Fruit fly (Drosophila melanogaster) whole organism, larva: ENCODE measurements around the gene Act79B.
A peak's percentile ranks its signal among the peaks of the same experiment; 100 is the strongest.

Experiments used
- noc ChIP-seq: fragments of 200-800 bp; sonication (Bioruptor generic); optimal IDR thresholded peaks from 3 replicates; lab custom pipeline; 2019; ENCODE audit warnings: missing biosample characterization, mild to moderate bottlenecking, missing genetic modification characterization, moderate library complexity

Act79B gene

DNA sequence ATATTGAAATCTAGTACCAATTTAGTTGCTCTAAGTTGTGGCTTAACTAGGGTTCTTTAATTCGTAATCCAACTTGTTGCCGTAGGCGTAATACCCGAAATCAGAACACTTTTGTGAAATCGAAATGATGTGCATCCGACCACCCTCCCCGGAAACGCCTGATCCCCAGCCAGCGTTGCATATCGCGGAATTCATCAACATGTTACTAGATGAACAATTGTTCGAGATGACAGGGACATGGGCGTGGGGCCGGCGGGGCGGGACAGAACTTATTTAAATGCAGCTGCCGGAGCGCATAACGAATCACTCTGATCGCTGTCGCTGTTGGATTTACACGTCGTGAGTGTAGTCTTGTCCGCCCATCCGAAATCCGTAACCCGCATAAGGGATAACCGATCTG is at the start of gene Act79B:
Gene Act79B, plus strand, starts transcription at position 301 of the 400 bp plus-strand sequence.
- no peak for TF ChIP-seq noc

DNA sequence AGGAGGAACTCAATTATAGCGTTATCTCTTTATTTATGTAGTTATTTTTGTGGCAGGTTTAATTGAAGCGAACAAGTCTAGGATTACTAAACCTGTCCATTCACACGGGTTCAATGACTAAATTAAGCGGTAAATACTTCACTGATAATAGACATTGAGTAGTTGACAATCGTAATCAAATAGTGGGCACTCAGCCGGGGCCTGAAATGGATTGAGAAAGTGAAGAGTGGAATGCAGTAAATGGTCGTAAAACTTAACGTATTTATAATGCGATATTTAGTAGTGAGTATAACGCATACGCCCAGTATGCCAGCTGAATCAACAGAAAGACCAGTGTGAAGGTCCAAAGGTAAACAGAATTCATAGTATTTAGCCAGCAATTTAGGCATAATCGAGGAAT is 48.9 kb upstream of the Act79B start:
- TF ChIP-seq noc: peak; percentile 43

DNA sequence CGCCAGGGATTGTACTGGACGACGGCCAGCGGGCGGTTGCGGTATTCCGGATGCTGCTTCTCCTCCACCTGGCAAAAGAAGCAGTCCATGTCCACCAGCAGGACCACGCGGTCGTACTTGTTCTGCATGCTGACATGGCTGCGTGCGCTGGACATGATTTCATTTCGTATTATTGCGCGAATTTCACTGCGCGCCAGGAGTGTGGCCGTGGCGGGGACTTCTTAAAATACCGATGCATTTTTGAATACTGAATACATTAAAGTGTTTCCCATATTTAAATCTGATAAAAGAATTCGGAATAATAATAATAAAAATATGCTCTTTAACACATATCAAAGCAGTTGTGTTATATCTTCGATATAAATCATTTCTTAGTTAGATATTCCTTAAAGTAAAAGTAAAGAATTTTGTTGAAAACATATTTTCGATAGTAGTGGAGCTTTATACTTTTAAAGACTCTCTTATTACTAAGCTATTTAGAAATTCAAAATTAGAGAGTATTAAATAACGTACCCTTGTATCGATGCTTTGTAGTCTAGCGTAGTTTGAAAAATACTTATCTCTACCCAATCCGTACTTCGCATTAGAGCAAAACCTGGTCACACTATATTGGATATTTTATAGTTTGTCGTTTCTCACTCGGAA is 43.3 kb upstream of the Act79B start, which contains the start of the genes PolH and CG14562:
Gene PolH, minus strand, starts transcription at position 198 of the 645 bp plus-strand sequence.
Gene CG14562, plus strand, starts transcription at position 607 of the 645 bp plus-strand sequence.
- TF ChIP-seq noc: no peak

DNA sequence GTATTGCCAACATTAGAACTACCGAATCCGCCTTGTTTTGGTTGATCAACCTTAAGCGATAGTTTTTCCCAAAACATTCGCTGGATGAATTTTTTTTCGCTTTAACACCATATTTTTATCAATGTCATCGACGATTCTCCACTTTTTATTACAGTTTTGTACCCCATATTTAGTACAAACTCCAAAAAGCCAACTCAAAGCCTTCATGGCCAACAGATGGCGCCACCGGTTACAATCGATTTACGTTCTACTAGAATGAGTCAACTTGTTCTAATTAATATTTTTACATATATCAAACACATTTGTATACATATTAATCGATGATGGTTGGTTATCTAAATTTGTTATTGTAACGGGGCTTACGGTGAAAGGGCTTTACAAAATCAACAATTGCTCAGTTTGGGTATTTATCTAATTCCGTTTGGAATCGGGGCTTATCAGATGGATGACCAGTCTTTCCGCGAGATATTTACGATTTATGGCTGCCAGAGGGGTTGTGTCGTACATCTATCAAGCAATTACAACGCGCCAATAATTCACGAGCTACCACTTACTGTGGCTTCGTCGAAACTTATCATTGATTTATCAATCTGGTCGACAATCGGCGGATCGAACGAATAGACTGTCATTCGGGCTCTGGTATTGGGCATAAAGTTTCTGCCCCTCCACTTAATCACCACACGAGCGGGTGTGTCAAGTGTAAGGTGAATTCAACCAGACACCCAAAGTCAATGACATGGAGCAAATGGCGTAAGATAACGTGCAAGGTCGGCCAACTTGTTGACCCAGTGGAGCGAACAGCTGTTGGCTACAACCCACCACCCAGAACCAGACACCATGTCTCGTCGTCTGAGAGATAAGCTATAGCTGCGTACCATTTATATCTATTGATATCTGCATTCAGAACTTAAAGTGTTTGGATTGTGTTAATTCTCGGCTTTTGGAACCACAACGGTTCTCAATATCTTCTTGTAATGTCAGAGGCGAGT is 31.7 kb upstream of the Act79B start:
- TF ChIP-seq noc: peak; percentile 48

DNA sequence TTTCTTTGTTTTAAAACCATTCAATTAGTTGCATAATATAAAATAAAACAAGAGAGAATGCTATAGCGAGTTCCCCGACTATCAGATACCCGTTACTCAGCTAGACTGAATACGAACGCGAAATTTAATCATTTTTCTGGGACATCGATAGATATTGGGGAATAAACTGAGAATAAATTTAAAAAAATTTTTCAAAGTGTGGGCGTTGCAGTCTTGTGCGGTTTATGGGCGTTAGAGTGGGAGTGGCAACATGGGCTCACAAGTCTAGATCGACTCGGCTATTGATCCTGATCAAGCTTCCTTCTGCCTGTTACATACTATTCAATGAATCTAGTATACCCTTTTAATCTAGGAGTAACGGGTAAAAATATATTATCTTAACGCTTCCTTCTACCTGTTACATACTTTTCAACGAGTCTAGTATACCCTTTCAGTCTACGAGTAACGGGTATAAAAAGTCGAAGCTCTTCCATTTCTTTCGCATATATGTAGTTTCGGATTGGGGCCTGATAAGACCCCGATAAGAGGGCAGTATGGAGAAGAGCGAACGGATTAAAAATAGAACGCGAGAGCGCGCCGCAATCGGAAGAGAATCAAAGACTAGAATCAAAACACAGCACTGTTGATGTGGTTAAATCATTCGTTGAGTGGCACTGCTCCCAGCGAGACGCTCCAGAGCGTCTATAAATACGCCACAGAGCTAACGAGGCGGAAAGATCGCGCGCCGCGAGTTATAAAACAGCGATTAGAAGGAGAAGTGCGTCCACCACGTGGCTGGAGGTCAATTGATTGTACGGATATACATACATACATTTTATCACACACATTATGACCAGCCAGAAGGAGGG is 30.3 kb upstream of the Act79B start, which contains the start of gene CG7458:
Gene CG7458, plus strand, starts transcription at position 637 of the 848 bp plus-strand sequence.
- peak; percentile 81 for TF ChIP-seq noc

DNA sequence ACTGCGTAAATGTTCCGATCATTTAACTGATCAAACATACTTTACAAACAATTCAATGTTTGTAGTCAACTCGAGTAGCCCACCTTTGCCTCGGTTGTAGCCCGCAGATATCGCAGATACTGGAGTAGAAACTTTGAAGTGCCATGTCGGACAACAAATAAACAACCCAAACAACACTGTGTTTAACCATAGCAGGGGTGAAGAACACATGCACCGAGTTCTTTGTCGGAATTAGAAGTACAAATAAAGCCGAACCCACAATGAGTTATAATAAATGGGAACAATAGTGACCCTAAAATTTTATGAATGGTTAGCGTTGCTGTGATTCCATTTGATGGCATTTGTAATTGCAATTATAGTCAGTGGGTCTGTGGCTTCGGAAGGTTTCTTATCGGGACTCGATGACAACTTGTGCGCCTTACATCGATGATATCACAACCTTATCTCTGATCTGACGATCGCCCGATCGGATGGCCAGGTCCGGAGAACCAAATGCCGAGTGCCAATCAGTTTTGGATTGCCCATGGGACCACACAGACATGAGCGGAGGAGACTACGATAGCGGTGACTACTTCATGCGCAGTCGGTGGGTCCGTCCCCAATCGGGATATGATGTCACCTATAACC is 23.0 kb upstream of the Act79B start, which contains the start of gene Chs2:
Gene Chs2, plus strand, starts transcription at position 510 of the 627 bp plus-strand sequence.
- TF ChIP-seq noc: no peak

DNA sequence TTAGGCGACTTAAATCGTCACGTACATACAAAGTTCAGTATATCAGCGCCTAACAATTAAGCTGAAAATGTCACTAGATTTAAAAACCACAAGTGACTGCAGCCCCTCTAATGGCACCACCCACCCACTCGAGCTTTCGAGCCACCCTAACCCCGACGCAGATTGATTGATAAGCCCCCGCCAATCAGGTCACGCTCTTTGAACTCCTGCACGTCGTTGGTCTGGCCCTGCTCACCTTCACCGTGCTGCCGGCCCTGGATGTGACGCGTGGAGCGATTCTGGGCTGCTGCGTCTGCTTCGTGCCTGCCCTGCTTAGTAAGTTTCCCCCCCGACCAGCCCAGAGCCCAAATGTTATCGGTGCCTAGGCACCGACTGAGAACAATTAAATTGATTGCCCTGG is 21.7 kb upstream of the Act79B start:
- TF ChIP-seq noc: no peak

DNA sequence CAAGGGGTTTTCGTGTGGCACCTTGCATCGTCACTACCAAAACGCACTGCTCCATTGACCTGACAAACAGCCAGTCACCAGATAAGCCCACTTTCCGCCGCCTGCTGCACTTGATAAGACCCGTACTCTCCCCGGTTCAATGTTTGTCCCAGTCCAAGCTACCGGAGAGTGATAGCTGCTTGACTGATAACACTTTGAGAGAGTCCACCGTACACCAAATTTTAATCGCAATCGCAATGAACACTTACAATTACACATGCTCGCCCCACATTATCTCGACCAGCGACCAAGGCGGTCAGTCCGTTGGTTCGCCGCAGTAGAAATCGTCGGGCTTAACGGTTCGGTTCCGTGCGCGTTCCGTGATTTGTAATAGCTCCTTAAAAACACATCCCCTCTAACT is 13.3 kb upstream of the Act79B start, which contains the start of gene P5CS:
Gene P5CS, plus strand, starts transcription at position 268 of the 400 bp plus-strand sequence.
- TF ChIP-seq noc: no peak

DNA sequence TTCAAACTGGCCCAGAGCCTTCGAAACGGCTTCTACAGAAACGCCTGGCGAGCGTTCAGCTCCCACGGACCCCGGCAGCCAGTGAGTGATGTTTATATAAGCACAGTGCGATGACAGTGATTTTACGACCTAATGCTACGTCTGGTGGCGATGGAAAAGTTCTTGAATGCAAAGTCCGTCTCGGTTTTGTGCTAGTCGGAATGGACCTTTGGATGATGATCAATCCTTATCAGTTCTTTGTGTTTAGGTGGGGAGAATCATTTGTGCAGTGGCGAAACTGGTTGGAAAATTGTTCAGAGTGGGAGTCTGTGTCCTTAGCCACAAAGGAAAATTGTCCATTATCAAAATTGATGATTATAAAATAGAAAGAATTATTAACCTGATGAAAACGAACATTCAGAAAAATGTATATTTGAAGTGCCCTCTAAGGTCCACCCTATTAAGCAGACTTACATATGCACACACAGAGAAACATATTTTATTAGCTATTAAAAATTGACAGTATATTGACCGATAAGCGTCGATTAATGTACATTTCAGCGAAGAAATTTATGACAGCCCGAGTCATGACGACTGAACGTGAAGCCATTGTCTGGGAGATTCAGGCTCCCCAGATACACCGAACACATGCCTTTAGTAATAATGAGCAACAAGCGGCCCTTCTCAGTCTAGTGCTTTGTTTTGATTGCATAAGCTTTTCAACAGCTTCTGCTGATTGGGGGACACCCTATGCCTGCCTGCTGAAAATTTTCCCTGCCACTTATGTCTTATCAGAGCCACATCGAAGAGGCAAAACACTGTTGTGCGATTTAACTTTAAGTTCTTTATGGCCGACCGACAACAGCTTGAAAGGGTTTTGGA is 12.6 kb upstream of the Act79B start:
- peak; percentile 45 for TF ChIP-seq noc

DNA sequence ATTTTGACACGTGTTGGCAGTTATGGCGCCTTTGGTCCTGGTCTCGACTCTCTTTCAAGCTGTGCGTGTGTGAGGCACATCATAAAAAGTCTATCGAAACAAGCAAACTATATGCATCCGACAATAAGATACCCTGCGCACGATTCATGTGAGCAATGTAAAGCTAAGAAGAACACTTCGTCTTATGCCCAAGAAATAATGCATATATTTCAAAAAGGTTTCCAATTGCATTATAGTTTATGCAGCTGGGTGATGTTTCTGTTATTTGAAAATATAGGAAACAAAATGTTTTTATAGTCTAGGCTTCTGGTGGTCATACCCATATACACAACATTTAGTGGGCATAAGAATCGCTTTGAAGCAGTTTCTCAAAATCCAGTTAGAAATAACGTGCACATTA is 11.4 kb upstream of the Act79B start:
- TF ChIP-seq noc: no peak

DNA sequence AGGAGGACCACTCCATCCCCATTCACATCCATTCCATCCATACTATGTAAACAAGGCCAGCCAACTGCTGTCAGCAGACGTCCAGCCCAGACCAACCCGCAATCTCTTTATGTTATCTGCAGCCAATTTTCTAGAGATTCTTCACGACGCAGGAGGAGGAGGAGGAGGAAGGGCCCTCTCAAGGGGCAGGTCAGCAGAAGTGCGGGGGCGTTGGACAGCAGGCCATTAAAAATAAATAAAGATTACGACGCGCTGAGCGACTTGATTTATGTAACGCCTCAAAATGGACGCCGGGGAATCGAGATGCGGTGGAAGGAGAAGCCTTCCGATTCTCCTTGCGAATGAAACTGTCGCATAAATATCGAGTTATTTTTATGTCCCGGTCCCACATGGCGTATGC is 5.2 kb upstream of the Act79B start:
- no peak for TF ChIP-seq noc

DNA sequence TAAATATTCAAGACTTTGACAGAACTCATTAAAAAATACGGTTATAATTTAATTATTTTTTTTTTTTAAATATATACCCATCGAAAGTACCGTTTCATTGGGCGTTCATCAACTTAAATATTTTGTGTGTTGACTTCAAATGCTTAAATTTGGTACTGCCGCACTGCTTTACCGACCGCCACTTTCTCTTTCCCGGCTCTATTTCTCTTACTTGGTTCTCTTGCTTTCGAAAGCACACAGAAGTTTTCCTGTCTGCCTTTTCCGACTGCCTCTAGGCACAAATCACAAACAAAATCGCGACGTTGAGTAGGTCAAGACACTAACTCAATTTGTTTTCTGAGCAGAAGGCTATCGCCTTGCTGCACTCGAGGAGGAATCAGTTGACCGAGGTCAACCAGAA is 9.0 kb downstream of the Act79B start:
- no peak for TF ChIP-seq noc

DNA sequence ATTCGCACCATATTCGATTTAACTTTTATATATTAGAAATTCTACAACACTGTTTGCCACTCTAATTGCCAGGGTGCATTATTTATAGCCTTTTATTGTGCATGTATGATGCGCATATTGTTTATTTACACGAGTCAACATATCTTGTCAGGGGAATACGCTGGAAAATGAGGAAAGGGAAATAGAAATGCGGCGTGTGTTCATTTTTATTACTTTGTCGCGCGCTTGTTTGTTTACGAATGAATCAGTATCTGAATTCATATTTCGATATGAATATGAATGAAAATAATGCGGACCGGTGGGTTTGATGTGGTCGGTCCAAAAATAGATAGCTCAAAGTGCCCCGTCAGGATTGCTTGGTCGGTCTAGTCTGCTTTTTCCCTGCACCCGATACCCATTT is 21.1 kb downstream of the Act79B start:
- no peak for TF ChIP-seq noc

DNA sequence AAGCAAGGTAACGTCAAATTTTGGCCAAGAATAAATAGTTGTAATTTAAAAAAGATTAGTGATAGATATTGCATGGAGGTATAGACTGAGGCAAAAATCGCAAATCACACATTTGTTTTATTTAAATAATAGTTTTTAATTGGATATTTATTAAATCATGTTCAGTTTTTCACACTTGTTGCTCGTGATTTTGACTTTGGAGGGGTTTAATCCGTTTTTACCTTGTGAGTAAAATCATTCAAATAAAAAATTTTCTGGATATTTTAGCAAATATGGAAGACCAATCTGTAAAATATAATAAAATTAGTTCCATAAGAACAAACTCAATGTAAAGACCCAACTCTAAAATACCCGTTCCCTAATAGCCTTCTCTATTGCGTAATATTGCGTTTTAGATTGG is 43.2 kb downstream of the Act79B start, which contains the start of gene CG7140:
Gene CG7140, minus strand, starts transcription at position 101 of the 400 bp plus-strand sequence.
- no peak for TF ChIP-seq noc

DNA sequence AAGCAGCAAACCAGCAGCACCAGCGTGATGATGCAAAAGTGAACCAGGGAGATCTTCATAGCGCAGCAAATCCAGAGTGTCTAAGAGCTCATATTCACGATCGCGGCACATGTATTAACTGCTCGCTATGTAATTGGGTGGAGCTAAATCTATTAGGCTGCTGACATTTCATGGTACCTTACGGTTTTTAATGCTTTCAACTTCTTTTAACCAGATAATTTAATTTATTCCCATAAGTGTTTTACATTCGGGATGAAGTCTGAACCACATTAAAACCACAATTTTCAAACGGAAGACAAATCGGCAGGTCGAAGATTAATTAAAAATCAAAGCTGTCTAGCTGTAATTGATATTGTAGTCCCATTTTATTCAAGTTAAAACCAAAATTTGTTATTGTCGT is 44.7 kb downstream of the Act79B start, which contains the start of gene CG43392:
Gene CG43392, minus strand, starts transcription at position 101 of the 400 bp plus-strand sequence.
- no peak for TF ChIP-seq noc
